Worm (Caenorhabditis elegans): ENCODE data around the gene pho-8.

DNA sequence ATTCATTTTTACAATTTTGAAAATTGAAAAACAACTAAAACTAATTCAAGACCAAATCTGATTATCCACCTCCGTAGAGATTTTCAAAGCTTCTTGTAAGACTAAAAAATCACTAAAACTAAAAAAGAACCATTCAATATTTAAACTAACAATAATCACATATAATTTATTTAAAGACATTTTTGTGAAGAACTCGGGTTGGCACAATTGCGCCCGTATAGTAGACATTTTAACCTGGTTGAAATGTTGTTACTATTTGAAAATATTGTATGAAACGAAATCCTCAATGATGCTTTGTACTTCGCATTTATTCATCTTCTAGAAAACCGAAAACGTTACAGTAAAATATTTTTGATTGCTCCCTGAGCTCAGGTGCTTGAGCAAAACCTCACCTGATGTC, 22.6 kb downstream of the pho-8 start:
- TF ChIP-seq T22C8.4 (GFP tag; IDR thresholded peaks at IDR 0.05) (no peak), ref-1 (GFP tag; conservative IDR thresholded peaks at IDR 0.05) (no peak), klf-2 (GFP tag; conservative IDR thresholded peaks at IDR 0.05) (no peak), med-1 (GFP tag; optimal IDR thresholded peaks at IDR 0.05; ENCODE audit: insufficient read depth) (no peak), cog-1 (tag; optimal IDR thresholded peaks at IDR 0.05) (no peak), tab-1 (GFP tag; IDR thresholded peaks at IDR 0.05) (no peak), flt-1 (GFP tag; IDR thresholded peaks at IDR 0.05) (no peak)

All from whole organism, midembryonic.